Worm (Caenorhabditis elegans): ENCODE measurements around the gene clec-157.

DNA sequence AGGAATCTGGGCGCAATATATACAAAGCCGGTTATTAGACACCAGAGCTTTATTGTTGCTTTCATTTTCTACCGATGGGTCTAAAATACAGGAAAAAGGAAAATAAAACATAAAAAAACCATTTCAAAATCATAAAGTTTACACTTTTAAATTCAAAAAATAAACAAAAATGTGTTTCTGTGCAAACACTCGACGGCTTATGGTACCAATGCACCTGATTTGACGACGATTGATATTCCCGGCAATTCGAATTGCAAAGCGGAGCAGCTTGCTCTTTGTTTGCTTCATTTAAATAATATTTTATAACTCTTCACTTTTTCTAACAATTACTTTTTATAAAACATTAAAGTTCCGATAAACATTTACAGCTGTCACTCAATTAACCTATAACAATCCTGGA lies 5.9 kb upstream of the clec-157 start, which contains the start of gene F26A1.1:
- TF ChIP-seq sem-4 (tag; optimal IDR thresholded peaks at IDR 0.05) (no peak), ama-1 (optimal IDR thresholded peaks at IDR 0.05) (no peak), ZK546.5 (tag; optimal IDR thresholded peaks at IDR 0.05) (no peak), unc-62 (GFP tag; optimal IDR thresholded peaks at IDR 0.05) (no peak), mdl-1 (tag; optimal IDR thresholded peaks at IDR 0.05) (no peak), unc-39 (tag; optimal IDR thresholded peaks at IDR 0.05) (no peak), nhr-77 (tag; optimal IDR thresholded peaks at IDR 0.05) (no peak), nhr-10 (tag; optimal IDR thresholded peaks at IDR 0.05) (no peak), nhr-6 (tag; optimal IDR thresholded peaks at IDR 0.05) (no peak), lin-39 (tag; optimal IDR thresholded peaks at IDR 0.05) (no peak), mab-5 (tag; optimal IDR thresholded peaks at IDR 0.05) (no peak)

All from whole organism, L2 larva.